Worm (Caenorhabditis elegans): ENCODE data around the gene ndus-8.

ndus-8 gene

DNA sequence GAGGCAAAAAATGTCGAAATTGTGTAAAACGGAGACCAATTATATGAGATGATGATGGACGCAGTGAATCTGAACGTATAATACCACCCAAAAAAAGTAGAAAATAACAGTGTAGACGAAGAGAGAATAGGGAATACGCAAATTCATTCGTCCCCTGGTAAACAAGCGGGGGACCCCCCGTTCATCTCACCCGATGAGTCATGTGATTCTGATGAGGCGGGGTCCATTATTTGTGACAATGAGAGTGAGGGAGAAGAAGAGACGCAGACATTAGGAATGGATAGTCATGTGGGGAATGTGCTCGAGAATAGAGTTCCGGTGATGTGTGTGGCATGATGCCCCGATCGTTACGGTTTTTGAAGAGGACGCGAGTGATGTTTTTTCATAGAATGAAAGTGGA is 38.1 kb upstream of the ndus-8 start (continued):
- TF ChIP-seq ceh-27 (GFP tag; optimal IDR thresholded peaks at IDR 0.05) (peak; percentile 37), hsf-1 (GFP tag; IDR thresholded peaks at IDR 0.05) (no peak), lin-40 (tag; optimal IDR thresholded peaks at IDR 0.05) (no peak), lir-1 (GFP tag; conservative IDR thresholded peaks at IDR 0.05) (peak; percentile 41; the same call in 1 of the 2 replicates), Y53G8AR.9 (GFP tag; conservative IDR thresholded peaks at IDR 0.05) (peak; percentile 30; the same call in 1 of the 2 replicates), C17E4.6 (GFP tag; IDR thresholded peaks at IDR 0.05) (no peak), gei-17 (GFP tag; optimal IDR thresholded peaks at IDR 0.05) (peak; percentile 18), ama-1 (optimal IDR thresholded peaks at IDR 0.05) (no peak), ama-1 (GFP tag; optimal IDR thresholded peaks at IDR 0.05) (no peak), sea-2 (GFP tag; IDR thresholded peaks at IDR 0.05) (no peak), sdz-38 (tag; optimal IDR thresholded peaks at IDR 0.05) (no peak), D2030.7 (GFP tag; IDR thresholded peaks at IDR 0.05) (no peak), snpc-4 (GFP tag; optimal IDR thresholded peaks at IDR 0.05) (no peak), snpc-4 (tag; optimal IDR thresholded peaks at IDR 0.05) (peak in 1 of 4 experiments; percentile 6), madf-6 (GFP tag; IDR thresholded peaks at IDR 0.05) (peak; percentile 37; the same call in 1 of the 2 replicates), atf-7 (tag; optimal IDR thresholded peaks at IDR 0.05) (peak; percentile 53), him-1 (tag; optimal IDR thresholded peaks at IDR 0.05) (no peak), mcd-1 (GFP tag; IDR thresholded peaks at IDR 0.05) (peak; percentile 61), lsy-27 (tag; optimal IDR thresholded peaks at IDR 0.05; ENCODE audit: borderline replicate concordance, insufficient read depth) (no peak), F33H1.4 (GFP tag; IDR thresholded peaks at IDR 0.05) (0 out of 2 replicates have a peak, but pooled peaks have one; percentile 9), snpc-3.4 (tag; optimal IDR thresholded peaks at IDR 0.05) (no peak), chd-7 (tag; optimal IDR thresholded peaks at IDR 0.05) (peak; percentile 61)

DNA sequence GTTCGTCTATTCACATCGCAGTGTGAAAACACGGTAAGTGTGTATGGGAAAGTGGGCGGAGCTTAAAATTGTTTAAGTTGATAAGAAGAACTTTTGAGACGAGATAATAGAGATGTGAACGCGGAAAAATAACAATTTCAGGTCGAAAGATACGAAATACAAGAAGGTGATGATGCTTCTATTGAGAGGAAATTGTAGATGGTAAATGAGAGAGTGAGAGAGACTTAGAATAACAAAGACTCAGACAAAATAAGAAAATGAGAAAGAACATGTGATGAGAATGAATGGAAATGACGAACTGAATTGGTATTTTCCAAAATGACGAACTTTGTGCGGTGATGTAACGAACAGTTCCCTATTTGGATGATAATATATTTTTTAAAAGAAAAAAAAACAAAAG is 37.1 kb upstream of the ndus-8 start:
- TF ChIP-seq madf-10 (tag; optimal IDR thresholded peaks at IDR 0.05) (no peak), somi-1 (GFP tag; optimal IDR thresholded peaks at IDR 0.05) (peak; percentile 36), ama-1 (optimal IDR thresholded peaks at IDR 0.05) (peak; percentile 36), ama-1 (GFP tag; optimal IDR thresholded peaks at IDR 0.05) (no peak), lsl-1 (GFP tag; optimal IDR thresholded peaks at IDR 0.05) (no peak), nhr-80 (tag; optimal IDR thresholded peaks at IDR 0.05) (peak; percentile 22)

DNA sequence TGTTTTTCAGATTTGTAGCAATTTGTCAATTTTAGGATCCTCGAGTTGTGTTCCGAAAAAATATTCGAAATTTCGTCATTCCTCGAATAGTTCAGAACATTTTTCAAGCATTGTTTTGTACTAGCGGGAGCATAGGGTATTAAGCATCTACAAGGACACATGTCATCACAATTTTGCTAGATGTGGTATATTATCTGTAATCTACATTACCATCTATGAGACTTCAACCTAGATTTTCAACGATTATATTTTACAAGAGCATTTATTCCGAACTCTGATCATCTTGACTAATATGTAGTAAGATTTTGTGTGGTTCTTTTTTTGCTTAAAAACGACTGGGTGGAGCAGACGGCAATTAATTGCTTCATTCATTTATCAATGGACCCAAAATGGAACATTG is 29.0 kb upstream of the ndus-8 start:
- TF ChIP-seq rpc-1 (optimal IDR thresholded peaks at IDR 0.05) (no peak), rpc-1 (tag; optimal IDR thresholded peaks at IDR 0.05) (no peak), nhr-27 (tag; optimal IDR thresholded peaks at IDR 0.05) (no peak), ztf-6 (GFP tag; IDR thresholded peaks at IDR 0.05) (no peak), ztf-25 (GFP tag; IDR thresholded peaks at IDR 0.05) (no peak), gei-17 (GFP tag; optimal IDR thresholded peaks at IDR 0.05) (no peak), F49E8.2 (tag; optimal IDR thresholded peaks at IDR 0.05; ENCODE audit: insufficient read depth) (no peak), bed-2 (GFP tag; IDR thresholded peaks at IDR 0.05) (no peak), mcd-1 (GFP tag; IDR thresholded peaks at IDR 0.05) (no peak)

DNA sequence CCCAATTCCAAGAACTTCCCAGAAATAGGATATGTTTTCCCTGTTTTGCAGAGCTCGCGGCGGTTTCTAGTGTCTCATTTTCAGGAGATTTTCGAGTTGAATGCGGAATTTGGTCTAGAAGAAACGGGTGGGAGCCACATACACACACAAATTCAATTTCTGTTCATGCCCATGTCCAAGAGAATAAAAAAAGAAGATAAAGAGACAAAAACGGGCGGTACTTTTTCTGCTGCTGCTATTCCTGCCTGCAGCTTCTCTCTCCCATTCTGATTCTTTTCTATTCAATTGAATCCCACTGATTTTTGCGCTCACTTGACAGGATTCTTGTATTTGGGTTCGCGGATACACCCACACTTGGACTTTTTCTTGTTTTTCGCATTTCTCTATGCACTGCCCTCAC is 28.6 kb upstream of the ndus-8 start:
- TF ChIP-seq nhr-90 (tag; optimal IDR thresholded peaks at IDR 0.05) = no peak
- no peak for TF ChIP-seq lin-40 (tag; optimal IDR thresholded peaks at IDR 0.05)
- TF ChIP-seq snpc-1.3 (tag; optimal IDR thresholded peaks at IDR 0.05; ENCODE audit: insufficient read depth) = no peak
- TF ChIP-seq attf-3 (GFP tag; conservative IDR thresholded peaks at IDR 0.05) = no peak
- no peak for TF ChIP-seq Y56A3A.18 (GFP tag; IDR thresholded peaks at IDR 0.05)
- no peak for TF ChIP-seq B0019.2 (GFP tag; conservative IDR thresholded peaks at IDR 0.05)
- no peak for TF ChIP-seq Y67H2A.10 (GFP tag; conservative IDR thresholded peaks at IDR 0.05)
- no peak for TF ChIP-seq tbp1 (GFP tag; optimal IDR thresholded peaks at IDR 0.05)
- TF ChIP-seq ceh-79 (tag; optimal IDR thresholded peaks at IDR 0.05) = no peak
- TF ChIP-seq repo-1 (tag; optimal IDR thresholded peaks at IDR 0.05) = no peak
- no peak for TF ChIP-seq F52B5.7 (tag; optimal IDR thresholded peaks at IDR 0.05)
- TF ChIP-seq hsf-1 (GFP tag; IDR thresholded peaks at IDR 0.05) = no peak
- TF ChIP-seq lir-1 (GFP tag; conservative IDR thresholded peaks at IDR 0.05) = no peak
- no peak for TF ChIP-seq D2030.7 (GFP tag; IDR thresholded peaks at IDR 0.05)
- TF ChIP-seq Y95B8A.8 (GFP tag; IDR thresholded peaks at IDR 0.05) = no peak
- no peak for TF ChIP-seq sea-2 (GFP tag; IDR thresholded peaks at IDR 0.05)
- no peak for TF ChIP-seq egl-44 (GFP tag; IDR thresholded peaks at IDR 0.05)
- no peak for TF ChIP-seq F55B11.4 (tag; optimal IDR thresholded peaks at IDR 0.05; ENCODE audit: borderline replicate concordance, insufficient read depth)

All from whole organism, young adult.